Fruit fly (Drosophila melanogaster) whole organism, embryonic: ENCODE data around the gene CG6431.

Experiments used
- Asciz ChIP-seq: fragments of 200-800 bp; sonication (Bioruptor generic); optimal IDR thresholded peaks from 2 replicates; lab custom pipeline; 2017; ENCODE audit warnings: missing biosample characterization, mild to moderate bottlenecking, missing genetic modification characterization, missing genetic modification reagents
- Atf-2 ChIP-seq: fragments of 200-800 bp; sonication (Bioruptor generic); optimal IDR thresholded peaks from 2 replicates; lab custom pipeline; 2016; ENCODE audit warnings: missing biosample characterization, missing genetic modification characterization
- CG10543 ChIP-seq: fragments of 200-800 bp; sonication (Bioruptor generic); optimal IDR thresholded peaks from 3 replicates; lab custom pipeline; 2017; ENCODE audit warnings: missing biosample characterization, mild to moderate bottlenecking, missing genetic modification characterization, moderate library complexity
- CG10979 ChIP-seq: fragments of 200-800 bp; sonication (Bioruptor generic); optimal IDR thresholded peaks from 2 replicates; lab custom pipeline; 2018; ENCODE audit warnings: missing biosample characterization, mild to moderate bottlenecking, missing genetic modification characterization, moderate library complexity
- CG12071 ChIP-seq: fragments of 200-800 bp; sonication (Bioruptor generic); optimal IDR thresholded peaks from 3 replicates; lab custom pipeline; 2018; ENCODE audit warnings: missing biosample characterization, mild to moderate bottlenecking, missing genetic modification characterization
- CG12391 ChIP-seq: fragments of 200-800 bp; sonication (Bioruptor generic); optimal IDR thresholded peaks from 3 replicates; lab custom pipeline; 2018; ENCODE audit warnings: missing biosample characterization, mild to moderate bottlenecking, missing genetic modification characterization, moderate library complexity
- CG12769 ChIP-seq: fragments of 200-800 bp; sonication (Bioruptor generic); optimal IDR thresholded peaks from 2 replicates; lab custom pipeline; 2019; ENCODE audit warnings: missing biosample characterization, mild to moderate bottlenecking, missing genetic modification characterization, moderate library complexity
- CG14050 ChIP-seq: fragments of 200-800 bp; sonication (Bioruptor generic); IDR thresholded peaks from 3 replicates; pipeline ENCODE4 v1.3.6; 2022; ENCODE audit warnings: missing biosample characterization, missing genetic modification characterization
- CG15011 ChIP-seq: fragments of 200-800 bp; sonication (Bioruptor generic); optimal IDR thresholded peaks from 3 replicates; lab custom pipeline; 2018; ENCODE audit warnings: missing biosample characterization, mild to moderate bottlenecking, missing genetic modification characterization
- CG15269 ChIP-seq: fragments of 200-800 bp; sonication (Bioruptor generic); optimal IDR thresholded peaks from 2 replicates; lab custom pipeline; 2018; ENCODE audit warnings: missing biosample characterization, mild to moderate bottlenecking, missing genetic modification characterization, moderate library complexity
- CG1792 ChIP-seq: fragments of 200-800 bp; sonication (Bioruptor generic); optimal IDR thresholded peaks from 2 replicates; lab custom pipeline; 2016; ENCODE audit warnings: missing biosample characterization, missing genetic modification characterization
- CG2889 ChIP-seq: fragments of 200-800 bp; sonication (Bioruptor generic); IDR thresholded peaks from 3 replicates; pipeline ENCODE4 v1.3.6; 2022; ENCODE audit warnings: missing biosample characterization, missing genetic modification characterization
- CG30020 ChIP-seq: fragments of 200-800 bp; optimal IDR thresholded peaks from 2 replicates; lab custom pipeline; 2019; ENCODE audit warnings: missing biosample characterization, mild to moderate bottlenecking, missing genetic modification characterization, moderate library complexity
- CG30403 ChIP-seq: fragments of 200-800 bp; sonication (Bioruptor generic); optimal IDR thresholded peaks from 3 replicates; lab custom pipeline; 2016; ENCODE audit warnings: missing biosample characterization, missing genetic modification characterization
- CG32532 ChIP-seq: fragments of 200-800 bp; sonication (Bioruptor generic); IDR thresholded peaks from 2 replicates; pipeline ENCODE4 v1.3.6; 2022; ENCODE audit warnings: missing biosample characterization, missing genetic modification characterization
- CG4360 ChIP-seq: fragments of 200-800 bp; sonication (Bioruptor generic); IDR thresholded peaks from 2 replicates; pipeline ENCODE4 v1.3.6; 2022; ENCODE audit warnings: missing biosample characterization, missing genetic modification characterization
- CG4404 ChIP-seq: fragments of 200-800 bp; sonication (Bioruptor generic); IDR thresholded peaks from 2 replicates; pipeline ENCODE4 v1.3.6; 2022; ENCODE audit warnings: missing biosample characterization, missing genetic modification characterization
- CG8388 ChIP-seq: fragments of 200-800 bp; sonication (Bioruptor generic); optimal IDR thresholded peaks from 2 replicates; lab custom pipeline; 2019; ENCODE audit warnings: missing biosample characterization, mild to moderate bottlenecking, missing genetic modification characterization, moderate library complexity
- Gug ChIP-seq: fragments of 200-800 bp; sonication (Bioruptor generic); IDR thresholded peaks from 4 replicates; pipeline ENCODE4 v1.3.6; 2022; ENCODE audit warnings: missing biosample characterization, missing genetic modification characterization
- Hey ChIP-seq: fragments of 200-800 bp; sonication (Bioruptor generic); optimal IDR thresholded peaks from 3 replicates; lab custom pipeline; 2018; ENCODE audit warnings: missing biosample characterization, mild to moderate bottlenecking, missing genetic modification characterization
- Hr51 ChIP-seq, 2 experiments: fragments of 200-800 bp; sonication (Bioruptor generic); optimal IDR thresholded peaks; 2 replicates in 1 of 2; 3 replicates in 1 of 2; lab custom pipeline; 2016 to 2018; ENCODE audit warnings: missing biosample characterization in 2 of 2, missing genetic modification characterization in 2 of 2, mild to moderate bottlenecking in 1 of 2, moderate library complexity in 1 of 2
- Hsf ChIP-seq: fragments of 200-800 bp; sonication (Bioruptor generic); optimal IDR thresholded peaks from 3 replicates; lab custom pipeline; 2016; ENCODE audit warnings: missing biosample characterization, missing genetic modification characterization
- Jarid2 ChIP-seq: fragments of 200-800 bp; sonication (Bioruptor generic); optimal IDR thresholded peaks from 3 replicates; lab custom pipeline; 2017; ENCODE audit warnings: mild to moderate bottlenecking, missing biosample characterization, missing genetic modification reagents, missing genetic modification characterization
- Med ChIP-seq: fragments of 200-800 bp; sonication (Bioruptor generic); peaks from one replicate; lab custom pipeline; 2016; ENCODE audit warnings: missing biosample characterization, missing genetic modification characterization, mild to moderate bottlenecking, inconsistent platforms, moderate library complexity
- Meics ChIP-seq: fragments of 200-800 bp; sonication (Bioruptor generic); optimal IDR thresholded peaks from 2 replicates; lab custom pipeline; 2017; ENCODE audit warnings: missing biosample characterization, mild to moderate bottlenecking, missing genetic modification characterization
- Myb ChIP-seq: fragments of 200-800 bp; sonication (Bioruptor generic); optimal IDR thresholded peaks from 2 replicates; lab custom pipeline; 2016; ENCODE audit warnings: missing biosample characterization, missing genetic modification characterization
- Pdp1 ChIP-seq, 2 experiments: fragments of 200-800 bp; sonication (Bioruptor generic); optimal IDR thresholded peaks; 3 replicates each; lab custom pipeline; 2016; ENCODE audit warnings: missing biosample characterization in 2 of 2, missing genetic modification characterization in 2 of 2, mild to moderate bottlenecking in 1 of 2, moderate library complexity in 1 of 2
- Rfx ChIP-seq: fragments of 200-800 bp; sonication (Bioruptor generic); IDR thresholded peaks from 2 replicates; pipeline ENCODE4 v1.3.6; 2022; ENCODE audit warnings: missing biosample characterization, missing genetic modification characterization
- Rx ChIP-seq: fragments of 200-800 bp; sonication (Bioruptor generic); IDR thresholded peaks from 2 replicates; pipeline ENCODE4 v1.3.6; 2022; ENCODE audit warnings: missing biosample characterization, missing genetic modification characterization
- bigmax ChIP-seq: fragments of 200-800 bp; sonication (Bioruptor generic); optimal IDR thresholded peaks from 2 replicates; lab custom pipeline; 2018; ENCODE audit warnings: missing biosample characterization, mild to moderate bottlenecking, missing genetic modification characterization
- cas ChIP-seq: fragments of 200-800 bp; sonication (Bioruptor generic); IDR thresholded peaks from 2 replicates; pipeline ENCODE4 v1.3.6; 2022; ENCODE audit warnings: missing biosample characterization, missing genetic modification characterization
- chinmo ChIP-seq: fragments of 200-800 bp; sonication (Bioruptor generic); IDR thresholded peaks from 4 replicates; pipeline ENCODE4 v1.3.6; 2022; ENCODE audit warnings: missing biosample characterization, missing genetic modification characterization; ENCODE audit not compliant: partially characterized antibody
- danr ChIP-seq: fragments of 200-800 bp; sonication (Bioruptor generic); IDR thresholded peaks from 2 replicates; pipeline ENCODE4 v1.3.6; 2022; ENCODE audit warnings: missing biosample characterization, missing genetic modification characterization
- dmrt99B ChIP-seq: fragments of 200-800 bp; sonication (Bioruptor generic); optimal IDR thresholded peaks from 2 replicates; lab custom pipeline; 2018; ENCODE audit warnings: missing biosample characterization, mild to moderate bottlenecking, missing genetic modification characterization, moderate library complexity
- exex ChIP-seq: fragments of 200-800 bp; sonication (Bioruptor generic); optimal IDR thresholded peaks from 4 replicates; lab custom pipeline; 2018; ENCODE audit warnings: missing biosample characterization, mild to moderate bottlenecking, missing genetic modification characterization, moderate library complexity
- gro ChIP-seq: fragments of 200-800 bp; sonication (Bioruptor generic); optimal IDR thresholded peaks from 2 replicates; lab custom pipeline; 2016; ENCODE audit warnings: missing biosample characterization, missing genetic modification characterization
- gsb ChIP-seq: fragments of 200-800 bp; sonication (Bioruptor generic); IDR thresholded peaks from 2 replicates; pipeline ENCODE4 v1.3.6; 2022; ENCODE audit warnings: missing biosample characterization, missing genetic modification characterization
- jigr1 ChIP-seq: fragments of 200-800 bp; sonication (Bioruptor generic); IDR thresholded peaks from 3 replicates; pipeline ENCODE4 v1.3.6; 2022; ENCODE audit warnings: missing biosample characterization, missing genetic modification characterization
- mirr ChIP-seq: fragments of 200-800 bp; sonication (Bioruptor generic); optimal IDR thresholded peaks from 3 replicates; lab custom pipeline; 2018; ENCODE audit warnings: missing biosample characterization, mild to moderate bottlenecking, missing genetic modification characterization
- phol ChIP-seq: fragments of 200-800 bp; sonication (Bioruptor generic); optimal IDR thresholded peaks from 3 replicates; lab custom pipeline; 2018; ENCODE audit warnings: missing biosample characterization, mild to moderate bottlenecking, missing genetic modification characterization, moderate library complexity
- run ChIP-seq: fragments of 200-800 bp; sonication (Bioruptor generic); optimal IDR thresholded peaks from 3 replicates; lab custom pipeline; 2018; ENCODE audit warnings: missing biosample characterization, mild to moderate bottlenecking, missing genetic modification characterization
- schlank ChIP-seq: fragments of 200-800 bp; sonication (Bioruptor generic); optimal IDR thresholded peaks from 2 replicates; lab custom pipeline; 2018; ENCODE audit warnings: missing biosample characterization, mild to moderate bottlenecking, missing genetic modification characterization
- tio ChIP-seq: fragments of 200-800 bp; sonication (Bioruptor generic); optimal IDR thresholded peaks from 2 replicates; lab custom pipeline; 2017; ENCODE audit warnings: missing biosample characterization, missing genetic modification characterization, inconsistent platforms
- twi ChIP-seq: fragments of 200-800 bp; optimal IDR thresholded peaks from 2 replicates; lab custom pipeline; 2019; ENCODE audit warnings: missing biosample characterization, mild to moderate bottlenecking, missing genetic modification characterization, moderate library complexity
- unc-4 ChIP-seq: fragments of 200-800 bp; sonication (Bioruptor generic); IDR thresholded peaks from 2 replicates; pipeline ENCODE4 v1.3.6; 2022; ENCODE audit warnings: missing biosample characterization, missing genetic modification characterization; ENCODE audit not compliant: partially characterized antibody
- unpg ChIP-seq: fragments of 200-800 bp; sonication (Bioruptor generic); optimal IDR thresholded peaks from 3 replicates; lab custom pipeline; 2018; ENCODE audit warnings: missing biosample characterization, mild to moderate bottlenecking, missing genetic modification characterization, moderate library complexity
- z ChIP-seq: fragments of 200-800 bp; sonication (Bioruptor generic); IDR thresholded peaks from 3 replicates; pipeline ENCODE4 v1.3.6; 2022; ENCODE audit warnings: missing biosample characterization, missing genetic modification characterization

The CG6431 gene

DNA sequence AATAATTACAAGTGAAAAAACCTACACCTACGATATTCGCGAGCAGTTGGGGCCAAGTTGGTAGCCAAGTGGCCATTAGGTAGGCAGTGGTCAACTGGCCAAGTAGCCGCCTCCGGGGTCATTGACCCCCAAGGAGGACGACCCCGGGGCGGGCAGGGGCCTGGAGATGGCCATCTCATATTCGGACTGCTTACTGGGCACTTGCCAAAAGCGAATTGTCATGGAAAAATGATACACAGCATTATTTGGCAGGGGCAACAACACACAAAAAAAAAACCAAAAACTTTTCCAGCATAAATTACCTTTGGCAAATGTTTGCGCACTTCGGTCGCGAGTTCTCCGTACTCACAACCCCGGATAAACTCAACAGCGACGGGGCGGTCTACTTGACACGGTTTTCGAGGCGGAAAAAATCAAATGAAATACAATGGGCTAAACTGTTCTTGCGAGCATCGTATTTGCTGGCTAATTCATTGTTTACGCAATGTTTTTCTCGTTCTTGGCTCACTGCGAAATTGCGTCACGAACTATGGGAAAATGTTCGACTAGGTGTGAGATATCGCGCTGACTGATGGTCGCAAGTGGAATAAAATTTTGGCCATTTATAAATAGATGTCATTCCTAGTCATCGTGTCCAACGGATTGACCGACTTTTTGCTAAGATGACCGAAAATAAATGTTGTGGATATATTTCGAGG, 27.1 kb downstream of the CG6431 start (continued):
- TF ChIP-seq unpg (GFP tag; lab: Kevin White, UChicago) (no peak), Rx (GFP tag; lab: Robert Waterston, UW) (no peak), bigmax (GFP tag; lab: Kevin White, UChicago) (no peak), z (GFP tag; lab: Robert Waterston, UW) (no peak), run (tag; lab: Kevin White, UChicago) (no peak), Pdp1 (GFP tag; optimal IDR thresholded peaks at IDR 0.05; lab: Kevin White, UChicago) (peak in 1 of 2 experiments; percentile 92), Meics (GFP tag; lab: Kevin White, UChicago) (no peak), CG1792 (GFP tag; lab: Kevin White, UChicago) (no peak), CG10543 (GFP tag; lab: Kevin White, UChicago) (peak; percentile 2), CG12769 (tag; lab: Kevin White, UChicago) (peak; percentile 45), gsb (no peak), mirr (GFP tag; lab: Kevin White, UChicago) (peak; percentile 6), CG2889 (no peak), Asciz (no peak), chinmo (GFP tag; lab: Robert Waterston, UW) (0 out of 4 replicates have a peak, but pooled peaks have one; percentile 33), schlank (no peak), Myb (GFP tag; lab: Kevin White, UChicago) (no peak), Med (GFP tag; lab: Kevin White, UChicago) (peak; percentile 41), danr (no peak), Jarid2 (GFP tag; lab: Kevin White, UChicago) (no peak), jigr1 (GFP tag; lab: Robert Waterston, UW) (no peak), phol (tag; lab: Kevin White, UChicago) (no peak), CG12391 (tag; lab: Kevin White, UChicago) (no peak)

- TF ChIP-seq tio (GFP tag; lab: Kevin White, UChicago) (peak; percentile 79), CG32532 (GFP tag; lab: Robert Waterston, UW) (peak; percentile 19; the same call in 1 of the 2 replicates), exex (tag; lab: Kevin White, UChicago) (peak; percentile 60), CG4360 (GFP tag; lab: Robert Waterston, UW) (peak; percentile 81), dmrt99B (peak; percentile 51), Rfx (GFP tag; lab: Robert Waterston, UW) (peak; percentile 54; the same call in 1 of the 2 replicates), Myb (GFP tag; lab: Kevin White, UChicago) (peak; percentile 56), Hsf (GFP tag; lab: Kevin White, UChicago) (peak; percentile 78), unc-4 (GFP tag; lab: Robert Waterston, UW) (no peak), CG4404 (GFP tag; lab: Robert Waterston, UW) (0 out of 2 replicates have a peak, but pooled peaks have one; percentile 33), CG14050 (peak; percentile 51), gro (GFP tag; lab: Kevin White, UChicago) (no peak), CG8388 (GFP tag; lab: Kevin White, UChicago) (peak; percentile 57), twi (tag; lab: Kevin White, UChicago) (peak; percentile 95), CG15011 (GFP tag; lab: Kevin White, UChicago) (peak; percentile 88), cas (GFP tag; lab: Robert Waterston, UW) (peak; percentile 20; the same call in 1 of the 2 replicates), CG10979 (peak; percentile 73), Atf-2 (GFP tag; lab: Kevin White, UChicago) (peak; percentile 87), CG30020 (tag; lab: Kevin White, UChicago) (peak; percentile 51), CG15269 (tag; lab: Kevin White, UChicago) (peak; percentile 75), Gug (no peak; the same call in 2 of the 4 replicates), CG12071 (GFP tag; lab: Kevin White, UChicago) (peak; percentile 86), CG30403 (GFP tag; lab: Kevin White, UChicago) (peak; percentile 28), Hr51 (GFP tag; optimal IDR thresholded peaks at IDR 0.05; lab: Kevin White, UChicago) (peak; percentile 48 to 81), Hey (tag; lab: Kevin White, UChicago) (peak; percentile 81)
These were observed 28.0 kb downstream of the CG6431 start for dm6 chr2L:10751879-10752620.
